Worm (Caenorhabditis elegans): ENCODE data around the gene srw-32.

Gene srw-32

ce11 chrV:17542304-17542703 lies 33.7 kb downstream of the srw-32 start:
- TF ChIP-seq mml-1 (tag; optimal IDR thresholded peaks at IDR 0.05) (no peak), nhr-237 (tag; optimal IDR thresholded peaks at IDR 0.05) (no peak), lsy-12 (tag; optimal IDR thresholded peaks at IDR 0.05) (no peak), elt-3 (tag; optimal IDR thresholded peaks at IDR 0.05) (no peak), nhr-11 (tag; optimal IDR thresholded peaks at IDR 0.05) (no peak), nhr-77 (tag; optimal IDR thresholded peaks at IDR 0.05) (no peak), fkh-10 (GFP tag; optimal IDR thresholded peaks at IDR 0.05) (no peak), elt-2 (tag; optimal IDR thresholded peaks at IDR 0.05) (no peak), nhr-12 (tag; optimal IDR thresholded peaks at IDR 0.05) (no peak), ceh-9 (tag; optimal IDR thresholded peaks at IDR 0.05) (no peak), unc-62 (GFP tag; optimal IDR thresholded peaks at IDR 0.05) (no peak), nfya-1 (tag; optimal IDR thresholded peaks at IDR 0.05; ENCODE audit: insufficient read depth) (no peak), nhr-67 (tag; optimal IDR thresholded peaks at IDR 0.05) (no peak), skn-1 (tag; optimal IDR thresholded peaks at IDR 0.05) (no peak), lin-39 (tag; optimal IDR thresholded peaks at IDR 0.05) (no peak), egl-5 (tag; optimal IDR thresholded peaks at IDR 0.05) (no peak), nhr-25 (tag; optimal IDR thresholded peaks at IDR 0.05) (no peak), aly-2 (tag; optimal IDR thresholded peaks at IDR 0.05) (no peak), ceh-16 (tag; optimal IDR thresholded peaks at IDR 0.05) (no peak), zag-1 (tag; optimal IDR thresholded peaks at IDR 0.05) (no peak)

ce11 chrV:17546931-17547330 lies 38.3 kb downstream of the srw-32 start:
- peak; percentile 76 for TF ChIP-seq elt-2 (tag; optimal IDR thresholded peaks at IDR 0.05)
- peak; percentile 33 for TF ChIP-seq pqm-1 (tag; optimal IDR thresholded peaks at IDR 0.05)
- no peak for TF ChIP-seq nhr-237 (tag; optimal IDR thresholded peaks at IDR 0.05)
- no peak for TF ChIP-seq unc-39 (tag; optimal IDR thresholded peaks at IDR 0.05)

- TF ChIP-seq hmg-11 (tag; optimal IDR thresholded peaks at IDR 0.05) (no peak), nhr-67 (tag; optimal IDR thresholded peaks at IDR 0.05) (no peak), unc-62 (GFP tag; optimal IDR thresholded peaks at IDR 0.05) (no peak), mml-1 (tag; optimal IDR thresholded peaks at IDR 0.05) (no peak)
These were observed 40.0 kb downstream of the srw-32 start for ce11 chrV:17548635-17549034.

- TF ChIP-seq pqm-1 (tag; optimal IDR thresholded peaks at IDR 0.05): peak; percentile 33
- no peak for TF ChIP-seq nhr-76 (tag; optimal IDR thresholded peaks at IDR 0.05)
- peak; percentile 63 for TF ChIP-seq elt-2 (tag; optimal IDR thresholded peaks at IDR 0.05)
These were observed 40.8 kb downstream of the srw-32 start, which contains the start of gene fbxa-176 for ce11 chrV:17549362-17549761. TSS of gene fbxa-176 (plus strand) at chrV:17549675.

ce11 chrV:17551396-17551795 lies 42.8 kb downstream of the srw-32 start:
- TF ChIP-seq unc-62 (GFP tag; optimal IDR thresholded peaks at IDR 0.05): no peak
- no peak for TF ChIP-seq lin-15B (tag; optimal IDR thresholded peaks at IDR 0.05)
- no peak for TF ChIP-seq fkh-10 (GFP tag; optimal IDR thresholded peaks at IDR 0.05)
- no peak for TF ChIP-seq nhr-12 (tag; optimal IDR thresholded peaks at IDR 0.05)
- TF ChIP-seq ztf-4 (tag; optimal IDR thresholded peaks at IDR 0.05): no peak
- no peak for TF ChIP-seq ceh-28 (tag; optimal IDR thresholded peaks at IDR 0.05)
- TF ChIP-seq nhr-11 (tag; optimal IDR thresholded peaks at IDR 0.05): no peak
- no peak for TF ChIP-seq nhr-237 (tag; optimal IDR thresholded peaks at IDR 0.05)
- TF ChIP-seq egl-5 (tag; optimal IDR thresholded peaks at IDR 0.05): no peak
- TF ChIP-seq lsy-12 (tag; optimal IDR thresholded peaks at IDR 0.05): no peak

ce11 chrV:17552759-17553158 lies 44.2 kb downstream of the srw-32 start, which contains the start of gene C38D9.8:
TSS of gene C38D9.8 (minus strand) at chrV:17552859.
- TF ChIP-seq nfya-1 (tag; optimal IDR thresholded peaks at IDR 0.05; ENCODE audit: insufficient read depth): no peak
- TF ChIP-seq unc-62 (GFP tag; optimal IDR thresholded peaks at IDR 0.05): no peak
- no peak for TF ChIP-seq pqm-1 (tag; optimal IDR thresholded peaks at IDR 0.05)
- no peak for TF ChIP-seq aly-2 (tag; optimal IDR thresholded peaks at IDR 0.05)
- TF ChIP-seq nhr-76 (tag; optimal IDR thresholded peaks at IDR 0.05): no peak
- TF ChIP-seq hmg-11 (tag; optimal IDR thresholded peaks at IDR 0.05): no peak
- no peak for TF ChIP-seq nhr-23 (tag; optimal IDR thresholded peaks at IDR 0.05)
- no peak for TF ChIP-seq ztf-11 (tag; optimal IDR thresholded peaks at IDR 0.05)

- no peak for TF ChIP-seq pqm-1 (tag; optimal IDR thresholded peaks at IDR 0.05)
- no peak for TF ChIP-seq pha-4 (tag; optimal IDR thresholded peaks at IDR 0.05)
- no peak for TF ChIP-seq unc-39 (tag; optimal IDR thresholded peaks at IDR 0.05)
- TF ChIP-seq elt-1 (tag; optimal IDR thresholded peaks at IDR 0.05): no peak
- TF ChIP-seq fkh-2 (tag; optimal IDR thresholded peaks at IDR 0.05): no peak
- TF ChIP-seq ceh-16 (tag; optimal IDR thresholded peaks at IDR 0.05): no peak
- no peak for TF ChIP-seq nfya-1 (tag; optimal IDR thresholded peaks at IDR 0.05; ENCODE audit: insufficient read depth)
- no peak for TF ChIP-seq nhr-28 (tag; optimal IDR thresholded peaks at IDR 0.05)
These were observed 49.8 kb downstream of the srw-32 start, which contains the start of gene fbxa-174 for ce11 chrV:17558377-17558776. TSS of gene fbxa-174 (minus strand) at chrV:17558477.
